Worm (Caenorhabditis elegans): ENCODE data around the gene ZK669.2.

- TF ChIP-seq hnd-1 (tag; optimal IDR thresholded peaks at IDR 0.05): no peak
- no peak for TF ChIP-seq ama-1 (optimal IDR thresholded peaks at IDR 0.05)
- no peak for TF ChIP-seq aly-1 (tag; optimal IDR thresholded peaks at IDR 0.05)
- no peak for TF ChIP-seq tbx-37 (GFP tag; conservative IDR thresholded peaks at IDR 0.05)
- TF ChIP-seq flt-1 (GFP tag; IDR thresholded peaks at IDR 0.05): no peak
- no peak for TF ChIP-seq scrt-1 (GFP tag; IDR thresholded peaks at IDR 0.05)
- no peak for TF ChIP-seq hmg-4 (GFP tag; optimal IDR thresholded peaks at IDR 0.05)
- no peak for TF ChIP-seq ets-7 (tag; optimal IDR thresholded peaks at IDR 0.05)
- TF ChIP-seq sea-1 (GFP tag; conservative IDR thresholded peaks at IDR 0.05): no peak
- TF ChIP-seq pes-1 (GFP tag; IDR thresholded peaks at IDR 0.05): no peak
- no peak for TF ChIP-seq ceh-13 (GFP tag; optimal IDR thresholded peaks at IDR 0.05)
Measured at ce11 chrII:7976308-7976707, 38.3 kb upstream of the ZK669.2 start, which contains the start of gene DH11.5.
